Worm (Caenorhabditis elegans) whole organism, L2 larva: Measurements from ENCODE around the gene ZK1236.9.
A peak's percentile ranks its signal among the peaks of the same experiment; 100 is the strongest.

ENCODE experiments used
- C34F6.9 ChIP-seq: fragments of 150-350 bp; optimal IDR thresholded peaks from 2 replicates; lab custom pipeline; 2014; ENCODE audit warnings: missing biosample characterization, missing genetic modification characterization
- F13H6.1 ChIP-seq: sonication (generic microtip); optimal IDR thresholded peaks from 2 replicates; lab custom pipeline; 2016; ENCODE audit warnings: missing genetic modification characterization, missing compliant biosample characterization
- R02D3.7 ChIP-seq: fragments of 150-350 bp; optimal IDR thresholded peaks from 2 replicates; lab custom pipeline; 2014; ENCODE audit warnings: missing biosample characterization, missing genetic modification characterization
- Y55F3AM.14 ChIP-seq: fragments of 200-800 bp; sonication (Bioruptor generic); optimal IDR thresholded peaks from 2 replicates; lab custom pipeline; 2018; ENCODE audit warnings: mild to moderate bottlenecking, missing genetic modification characterization, missing compliant biosample characterization
- ZK546.5 ChIP-seq: sonication (generic microtip); optimal IDR thresholded peaks from 2 replicates; lab custom pipeline; 2017; ENCODE audit warnings: missing biosample characterization, missing genetic modification characterization
- alr-1 ChIP-seq: fragments of 150-350 bp; optimal IDR thresholded peaks from 2 replicates; lab custom pipeline; 2014; ENCODE audit warnings: missing biosample characterization, missing genetic modification characterization
- ceh-16 ChIP-seq: fragments of 150-350 bp; optimal IDR thresholded peaks from 2 replicates; lab custom pipeline; 2014; ENCODE audit warnings: missing biosample characterization, missing genetic modification characterization
- ceh-82 ChIP-seq: fragments of 150-350 bp; optimal IDR thresholded peaks from 2 replicates; lab custom pipeline; 2014; ENCODE audit warnings: missing biosample characterization, missing genetic modification characterization
- egl-27 ChIP-seq: sonication (generic microtip); optimal IDR thresholded peaks from 3 replicates; lab custom pipeline; 2017; ENCODE audit warnings: missing biosample characterization, missing genetic modification reagents, missing genetic modification characterization
- elt-1 ChIP-seq: fragments of 150-350 bp; optimal IDR thresholded peaks from 2 replicates; lab custom pipeline; 2014; ENCODE audit warnings: missing biosample characterization, missing genetic modification characterization
- fos-1 ChIP-seq: fragments of 150-350 bp; optimal IDR thresholded peaks from 2 replicates; lab custom pipeline; 2014; ENCODE audit warnings: missing biosample characterization, missing genetic modification characterization
- lin-11 ChIP-seq: fragments of 150-350 bp; sonication (generic microtip); optimal IDR thresholded peaks from 2 replicates; lab custom pipeline; 2014; ENCODE audit warnings: missing biosample characterization, missing genetic modification characterization, inconsistent platforms, mixed read lengths
- lin-13 ChIP-seq: fragments of 150-350 bp; optimal IDR thresholded peaks from 2 replicates; lab custom pipeline; 2014; ENCODE audit warnings: missing biosample characterization, missing genetic modification reagents, missing genetic modification characterization
- lin-39 ChIP-seq: fragments of 150-350 bp; optimal IDR thresholded peaks from 2 replicates; lab custom pipeline; 2014; ENCODE audit warnings: missing biosample characterization, missing genetic modification reagents, missing genetic modification characterization
- lsy-2 ChIP-seq, 2 experiments: fragments of 150-350 bp in 1 of 2; sonication (generic microtip) in 1 of 2; optimal IDR thresholded peaks; 2 replicates each; lab custom pipeline; 2014 to 2017; ENCODE audit warnings: missing biosample characterization in 2 of 2, missing genetic modification characterization in 2 of 2
- mab-5 ChIP-seq: fragments of 150-350 bp; optimal IDR thresholded peaks from 2 replicates; lab custom pipeline; 2014; ENCODE audit warnings: missing biosample characterization, missing genetic modification characterization
- mbf-1 ChIP-seq: sonication (generic microtip); optimal IDR thresholded peaks from 2 replicates; lab custom pipeline; 2017; ENCODE audit warnings: missing biosample characterization, missing genetic modification characterization
- mdl-1 ChIP-seq, 2 experiments: fragments of 150-350 bp in 1 of 2; sonication (generic microtip) in 1 of 2; optimal IDR thresholded peaks; 2 replicates each; lab custom pipeline; 2017; ENCODE audit warnings: missing biosample characterization in 2 of 2, missing genetic modification characterization in 2 of 2
- nhr-129 ChIP-seq: fragments of 150-350 bp; optimal IDR thresholded peaks from 2 replicates; lab custom pipeline; 2014; ENCODE audit warnings: missing biosample characterization, missing genetic modification characterization
- nhr-237 ChIP-seq: fragments of 150-350 bp; optimal IDR thresholded peaks from 2 replicates; lab custom pipeline; 2014; ENCODE audit warnings: missing biosample characterization, missing genetic modification characterization
- nhr-25 ChIP-seq: fragments of 150-350 bp; sonication (generic microtip); optimal IDR thresholded peaks from 3 replicates; lab custom pipeline; 2014; ENCODE audit warnings: missing biosample characterization, missing genetic modification characterization
- nhr-77 ChIP-seq: fragments of 150-350 bp; optimal IDR thresholded peaks from 2 replicates; lab custom pipeline; 2014; ENCODE audit warnings: missing biosample characterization, missing genetic modification characterization
- peb-1 ChIP-seq: fragments of 150-350 bp; optimal IDR thresholded peaks from 2 replicates; lab custom pipeline; 2014; ENCODE audit warnings: missing biosample characterization, missing genetic modification characterization
- skn-1 ChIP-seq: sonication (generic microtip); optimal IDR thresholded peaks from 2 replicates; lab custom pipeline; 2017; ENCODE audit warnings: missing biosample characterization, missing genetic modification characterization
- sma-3 ChIP-seq: sonication (generic microtip); optimal IDR thresholded peaks from 2 replicates; lab custom pipeline; 2016; ENCODE audit warnings: missing genetic modification reagents, missing genetic modification characterization, missing compliant biosample characterization
- sma-9 ChIP-seq, 2 experiments: fragments of 150-350 bp in 1 of 2; sonication (generic microtip) in 1 of 2; optimal IDR thresholded peaks; 2 replicates each; lab custom pipeline; 2014 to 2016; ENCODE audit warnings: missing genetic modification characterization in 2 of 2, mild to moderate bottlenecking in 1 of 2, missing biosample characterization in 1 of 2, missing compliant biosample characterization in 1 of 2, missing genetic modification reagents in 1 of 2, moderate library complexity in 1 of 2
- unc-39 ChIP-seq: fragments of 150-350 bp; optimal IDR thresholded peaks from 2 replicates; lab custom pipeline; 2014; ENCODE audit warnings: missing biosample characterization, missing genetic modification characterization
- unc-55 ChIP-seq: fragments of 150-350 bp; sonication (generic microtip); optimal IDR thresholded peaks from 3 replicates; lab custom pipeline; 2014; ENCODE audit warnings: missing biosample characterization, missing genetic modification reagents, missing genetic modification characterization
- zag-1 ChIP-seq: fragments of 150-350 bp; optimal IDR thresholded peaks from 2 replicates; lab custom pipeline; 2014; ENCODE audit warnings: missing biosample characterization, missing genetic modification characterization
- ztf-1 ChIP-seq: fragments of 200-800 bp; sonication (Bioruptor generic); conservative IDR thresholded peaks from 2 replicates; pipeline ENCODE4 v1.3.6; 2022; ENCODE audit warnings: missing genetic modification characterization, missing compliant biosample characterization

Gene ZK1236.9

ce11 chrIII:8395685-8396084, 39.3 kb downstream of the ZK1236.9 start, which contains the start of gene ZK353.3:
Gene ZK353.3, plus strand, starts transcription at chrIII:8395985.
- TF ChIP-seq mab-5 (tag; lab: Kevin White, UChicago) (no peak), C34F6.9 (tag; lab: Kevin White, UChicago) (no peak), lin-13 (GFP tag; lab: Kevin White, UChicago) (no peak), egl-27 (tag; lab: Kevin White, UChicago) (no peak), zag-1 (tag; lab: Kevin White, UChicago) (no peak), elt-1 (tag; lab: Kevin White, UChicago) (no peak), skn-1 (tag; lab: Kevin White, UChicago) (no peak), sma-3 (GFP tag; lab: Kevin White, UChicago) (no peak)

- no peak for TF ChIP-seq R02D3.7
- peak; percentile 73 for TF ChIP-seq unc-55
- TF ChIP-seq zag-1 (tag; lab: Kevin White, UChicago) = no peak
- no peak for TF ChIP-seq lin-39 (tag; lab: Kevin White, UChicago)
- peak; percentile 20 for TF ChIP-seq C34F6.9 (tag; lab: Kevin White, UChicago)
- TF ChIP-seq nhr-25 (tag; lab: Kevin White, UChicago) = no peak
- no peak for TF ChIP-seq mab-5 (tag; lab: Kevin White, UChicago)
- TF ChIP-seq nhr-77 (tag; lab: Kevin White, UChicago) = no peak
- TF ChIP-seq lsy-2 (tag; optimal IDR thresholded peaks at IDR 0.05; lab: Kevin White, UChicago) = peak in 1 of 2 experiments; percentile 45
- no peak for TF ChIP-seq peb-1 (tag; lab: Kevin White, UChicago)
- TF ChIP-seq nhr-237 = no peak
- no peak for TF ChIP-seq Y55F3AM.14 (GFP tag; lab: Kevin White, UChicago)
- TF ChIP-seq ztf-1 (GFP tag; lab: Robert Waterston, UW) = no peak
- no peak for TF ChIP-seq ceh-82 (tag; lab: Kevin White, UChicago)
- no peak for TF ChIP-seq ceh-16 (tag; lab: Kevin White, UChicago)
- no peak for TF ChIP-seq sma-9 (GFP tag; optimal IDR thresholded peaks at IDR 0.05; lab: Kevin White, UChicago)
- no peak for TF ChIP-seq sma-9 (tag; optimal IDR thresholded peaks at IDR 0.05; lab: Kevin White, UChicago)
- TF ChIP-seq mdl-1 (tag; optimal IDR thresholded peaks at IDR 0.05; lab: Kevin White, UChicago) = no peak
Observed at ce11 chrIII:8394374-8395302, 40.3 kb downstream of the ZK1236.9 start, which contains the start of gene ZK353.10. Gene ZK353.10, minus strand, starts transcription at chrIII:8394424.

- peak; percentile 92 for TF ChIP-seq unc-39
- no peak for TF ChIP-seq peb-1 (tag; lab: Kevin White, UChicago)
- TF ChIP-seq sma-3 (GFP tag; lab: Kevin White, UChicago) = no peak
- peak; percentile 73 for TF ChIP-seq C34F6.9 (tag; lab: Kevin White, UChicago)
- TF ChIP-seq fos-1 (tag; lab: Kevin White, UChicago) = peak; percentile 4
- peak in 1 of 2 experiments; percentile 46 for TF ChIP-seq lsy-2 (tag; optimal IDR thresholded peaks at IDR 0.05; lab: Kevin White, UChicago)
- no peak for TF ChIP-seq egl-27 (tag; lab: Kevin White, UChicago)
- TF ChIP-seq alr-1 (tag; lab: Kevin White, UChicago) = no peak
- peak; percentile 50 for TF ChIP-seq unc-55
- TF ChIP-seq mbf-1 = no peak
- no peak for TF ChIP-seq nhr-237
- TF ChIP-seq lin-11 = peak; percentile 11
- TF ChIP-seq F13H6.1 (tag; lab: Kevin White, UChicago) = peak; percentile 20
- no peak for TF ChIP-seq ZK546.5 (tag; lab: Kevin White, UChicago)
- TF ChIP-seq lin-13 (GFP tag; lab: Kevin White, UChicago) = peak; percentile 19
- peak; percentile 97 for TF ChIP-seq nhr-129 (tag; lab: Kevin White, UChicago)
- TF ChIP-seq zag-1 (tag; lab: Kevin White, UChicago) = peak; percentile 51
Observed at ce11 chrIII:8392307-8392706, 42.7 kb downstream of the ZK1236.9 start.

DNA sequence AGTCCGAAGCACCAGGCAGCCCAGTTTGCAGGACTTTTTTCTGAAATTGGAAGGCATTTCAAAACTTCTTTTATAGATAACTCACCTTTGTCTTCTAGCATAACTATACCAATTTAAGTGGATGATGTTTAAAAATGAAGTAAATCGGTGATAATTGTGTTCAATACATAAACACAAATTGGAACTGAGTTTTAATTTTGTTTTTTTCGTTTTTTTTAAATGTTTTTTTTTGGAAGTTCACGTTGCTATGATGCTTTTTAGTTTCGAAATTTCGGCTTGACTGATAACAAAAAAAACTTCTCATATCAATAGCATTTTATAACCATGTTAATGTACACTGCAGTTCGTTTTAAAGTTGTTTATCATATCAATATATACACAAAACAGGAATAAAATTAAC, 45.4 kb downstream of the ZK1236.9 start, which contains the start of gene ZK353.4:
Gene ZK353.4, minus strand, starts transcription at position 101 of the 400 bp plus-strand sequence.
- no peak for TF ChIP-seq F13H6.1 (tag; lab: Kevin White, UChicago)
- no peak for TF ChIP-seq alr-1 (tag; lab: Kevin White, UChicago)
- no peak for TF ChIP-seq nhr-25 (tag; lab: Kevin White, UChicago)
